Worm (Caenorhabditis elegans): ENCODE measurements around the gene nhr-230.

DNA sequence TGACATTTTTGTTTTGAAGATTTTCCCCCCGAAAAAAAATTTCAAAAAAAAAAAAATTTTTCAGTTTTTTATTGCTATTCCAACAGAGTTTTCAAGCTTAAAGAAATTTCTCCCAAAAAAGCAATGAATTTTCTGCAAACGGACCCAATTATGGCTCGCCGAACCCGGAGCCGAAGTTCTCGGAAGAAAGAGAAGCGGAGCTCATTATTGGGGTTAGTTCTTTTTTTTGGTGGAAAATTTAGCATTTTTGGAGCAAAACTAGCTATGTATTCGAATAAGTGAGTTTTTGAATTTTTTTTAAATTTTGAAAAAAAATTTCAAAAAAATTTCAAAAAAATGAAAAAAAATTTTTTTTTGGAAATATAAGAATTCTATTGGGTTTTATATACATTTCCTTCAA is 26.9 kb upstream of the nhr-230 start, which contains the start of gene ncs-5:
- no peak for TF ChIP-seq him-1 (tag; optimal IDR thresholded peaks at IDR 0.05)
- no peak for TF ChIP-seq W03F9.2 (tag; optimal IDR thresholded peaks at IDR 0.05)
- TF ChIP-seq dao-5 (tag; optimal IDR thresholded peaks at IDR 0.05): no peak
